Worm (Caenorhabditis elegans) whole organism, mixed stage, embryonic: ENCODE measurements around the gene K02E2.7.

ENCODE experiments used
- ceh-83 ChIP-seq: fragments of 200-800 bp; sonication (Bioruptor generic); optimal IDR thresholded peaks from 2 replicates; lab custom pipeline; 2018; ENCODE audit warnings: mild to moderate bottlenecking, missing genetic modification characterization, missing compliant biosample characterization
- ces-1 ChIP-seq: fragments of 150-350 bp; optimal IDR thresholded peaks from 2 replicates; lab custom pipeline; 2014; ENCODE audit warnings: missing biosample characterization, missing genetic modification reagents, missing genetic modification characterization
- ham-2 ChIP-seq: fragments of 200-800 bp; sonication (Bioruptor generic); optimal IDR thresholded peaks from 2 replicates; lab custom pipeline; 2018; ENCODE audit warnings: mild to moderate bottlenecking, missing genetic modification characterization, missing compliant biosample characterization
- nhr-12 ChIP-seq: fragments of 150-350 bp; optimal IDR thresholded peaks from 2 replicates; lab custom pipeline; 2014; ENCODE audit warnings: missing biosample characterization, missing genetic modification characterization
- sptf-1 ChIP-seq: sonication (generic microtip); optimal IDR thresholded peaks from 2 replicates; lab custom pipeline; 2017; ENCODE audit warnings: mild to moderate bottlenecking, missing genetic modification characterization, moderate library complexity, missing compliant biosample characterization
- unc-120 ChIP-seq: sonication (generic microtip); optimal IDR thresholded peaks from 2 replicates; lab custom pipeline; 2017; ENCODE audit warnings: missing genetic modification characterization, missing compliant biosample characterization; ENCODE audit not compliant: poor library complexity, severe bottlenecking

K02E2.7 gene

DNA sequence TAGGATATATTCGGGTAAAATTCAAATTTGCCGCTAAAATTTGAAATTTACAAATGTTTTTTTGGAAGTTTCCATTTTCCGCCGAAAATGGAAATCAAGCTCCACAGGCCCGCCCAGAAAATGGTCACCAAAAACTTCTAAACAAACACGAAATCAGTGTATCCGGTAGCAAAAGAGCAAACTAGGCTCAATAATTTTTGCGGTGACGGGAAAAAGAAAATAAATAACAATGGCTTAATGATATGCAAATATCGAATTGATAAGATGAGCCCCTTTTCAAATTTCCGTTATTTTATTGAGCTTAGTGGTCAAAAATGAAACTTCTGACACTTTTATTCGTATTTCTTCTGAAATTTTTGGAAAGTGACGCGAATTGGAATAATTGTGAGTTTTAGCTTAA lies 42.0 kb downstream of the K02E2.7 start, which contains the start of gene Y38H6A.3:
Gene Y38H6A.3 (plus strand): TSS at position 301 of the 400 bp plus-strand sequence.
- no peak for TF ChIP-seq ham-2

DNA sequence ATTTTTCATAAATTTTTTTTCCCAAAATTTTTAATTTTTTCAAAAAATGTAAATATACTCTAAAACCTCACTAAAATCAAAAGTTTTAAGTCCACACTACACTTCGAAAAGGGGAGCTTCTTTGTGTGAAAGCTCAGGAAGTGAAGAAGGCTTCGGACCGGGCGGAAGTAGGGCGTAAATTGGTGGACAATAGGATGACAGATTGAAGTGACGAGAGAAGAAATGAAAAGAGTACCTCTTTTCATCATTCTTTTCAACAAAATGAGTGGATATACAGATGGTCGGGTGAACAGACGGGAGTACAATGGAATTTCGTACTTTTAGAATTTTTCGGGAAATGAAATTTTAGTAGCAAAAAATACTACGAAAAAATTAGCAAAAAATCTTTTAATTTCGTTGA lies 48.0 kb downstream of the K02E2.7 start:
- TF ChIP-seq nhr-12 (no peak), ces-1 (GFP tag; lab: Kevin White, UChicago) (peak; percentile 74)

DNA sequence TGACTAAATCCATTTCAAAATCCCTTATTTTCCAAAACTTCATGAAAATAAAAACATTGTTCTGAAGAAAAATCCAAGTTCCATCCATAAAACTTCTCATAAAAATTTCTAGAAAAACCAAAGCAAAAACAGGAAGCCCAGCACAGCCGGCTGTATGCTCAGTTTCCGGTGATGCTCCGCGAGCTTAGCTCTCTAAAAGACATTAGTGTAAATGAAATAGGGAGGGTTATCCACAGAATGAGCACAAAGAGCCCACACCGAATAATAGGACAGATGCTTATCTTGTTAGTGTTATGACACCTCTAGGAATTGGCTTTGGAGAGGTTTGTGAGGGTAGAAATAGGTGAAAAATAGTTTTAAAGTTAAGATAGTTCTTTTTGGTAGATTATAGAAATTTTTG lies 48.8 kb downstream of the K02E2.7 start:
- TF ChIP-seq unc-120 (tag; lab: Kevin White, UChicago) = no peak
- TF ChIP-seq ces-1 (GFP tag; lab: Kevin White, UChicago) = peak; percentile 76
- TF ChIP-seq, all 35 proteins: peak for 1

DNA sequence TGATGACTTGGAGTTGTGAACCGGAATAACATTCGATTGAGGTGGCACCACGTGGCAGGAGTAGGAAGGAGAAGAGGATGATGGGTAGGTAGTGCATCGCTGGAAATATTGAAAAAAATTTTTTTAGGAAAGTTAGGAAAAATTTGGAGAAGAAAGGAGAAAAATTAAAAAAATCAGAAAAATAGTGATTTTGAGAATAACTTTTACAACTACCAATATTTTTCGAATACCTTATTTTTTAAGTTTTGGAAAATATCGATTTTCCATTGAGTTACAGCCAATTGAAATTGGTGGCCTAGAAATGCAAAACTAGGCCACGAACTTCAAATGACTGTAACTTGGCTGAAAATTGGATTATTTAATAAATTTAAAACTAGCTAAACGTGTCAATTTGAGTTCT lies 51.6 kb downstream of the K02E2.7 start, which contains the start of gene Y38H6A.5:
Gene Y38H6A.5 (minus strand): TSS at position 101 of the 400 bp plus-strand sequence.
- TF ChIP-seq sptf-1 (tag; lab: Kevin White, UChicago) (no peak), ceh-83 (no peak)
